Fruit fly (Drosophila melanogaster) whole organism, embryonic: ENCODE results near the gene Lamtor5.
A peak's percentile ranks its signal among the peaks of the same experiment; 100 is the strongest.

Experiments used
- Abd-B ChIP-seq: fragments of 200-800 bp; sonication (Bioruptor generic); optimal IDR thresholded peaks from 2 replicates; lab custom pipeline; 2018; ENCODE audit warnings: missing biosample characterization, mild to moderate bottlenecking, missing genetic modification characterization, moderate library complexity
- CG10147 ChIP-seq: fragments of 200-800 bp; sonication (Bioruptor generic); optimal IDR thresholded peaks from 2 replicates; lab custom pipeline; 2019; ENCODE audit warnings: missing biosample characterization, mild to moderate bottlenecking, missing genetic modification characterization, moderate library complexity
- CG10366 ChIP-seq: fragments of 200-800 bp; sonication (Bioruptor generic); IDR thresholded peaks from 2 replicates; pipeline ENCODE4 v1.3.6; 2022; ENCODE audit warnings: missing biosample characterization, missing genetic modification characterization
- CG1233 ChIP-seq: fragments of 200-800 bp; sonication (Bioruptor generic); optimal IDR thresholded peaks from 4 replicates; lab custom pipeline; 2018; ENCODE audit warnings: missing biosample characterization, mild to moderate bottlenecking, missing genetic modification characterization
- CG13775 ChIP-seq: fragments of 200-800 bp; sonication (Bioruptor generic); optimal IDR thresholded peaks from 3 replicates; lab custom pipeline; 2017; ENCODE audit warnings: missing biosample characterization, mild to moderate bottlenecking, missing genetic modification characterization
- CG17612 ChIP-seq: fragments of 200-800 bp; sonication (Bioruptor generic); IDR thresholded peaks from 2 replicates; pipeline ENCODE4 v1.3.6; 2022; ENCODE audit warnings: missing biosample characterization, missing genetic modification characterization
- CG17802 ChIP-seq: fragments of 200-800 bp; sonication (Bioruptor generic); optimal IDR thresholded peaks from 2 replicates; lab custom pipeline; 2018; ENCODE audit warnings: missing biosample characterization, mild to moderate bottlenecking, missing genetic modification characterization, moderate library complexity
- CG1832 ChIP-seq: fragments of 200-800 bp; sonication (Bioruptor generic); optimal IDR thresholded peaks from 2 replicates; lab custom pipeline; 2017; ENCODE audit warnings: missing biosample characterization, mild to moderate bottlenecking, missing genetic modification characterization, inconsistent platforms
- CG3163 ChIP-seq: fragments of 200-800 bp; sonication (Bioruptor generic); optimal IDR thresholded peaks from 3 replicates; lab custom pipeline; 2016; ENCODE audit warnings: missing biosample characterization, missing genetic modification characterization
- CG34224 ChIP-seq: fragments of 200-800 bp; sonication (Bioruptor generic); IDR thresholded peaks from 3 replicates; pipeline ENCODE4 v1.3.6; 2022; ENCODE audit warnings: missing biosample characterization, missing genetic modification characterization; ENCODE audit not compliant: partially characterized antibody
- CG6813 ChIP-seq: fragments of 200-800 bp; sonication (Bioruptor generic); optimal IDR thresholded peaks from 2 replicates; lab custom pipeline; 2017; ENCODE audit warnings: missing biosample characterization, missing genetic modification characterization, mild to moderate bottlenecking, moderate library complexity, missing genetic modification reagents
- CG7745 ChIP-seq: fragments of 200-800 bp; sonication (Bioruptor generic); optimal IDR thresholded peaks from 2 replicates; lab custom pipeline; 2018; ENCODE audit warnings: missing biosample characterization, mild to moderate bottlenecking, missing genetic modification characterization, moderate library complexity
- CG9215 ChIP-seq: fragments of 200-800 bp; sonication (Bioruptor generic); IDR thresholded peaks from 2 replicates; pipeline ENCODE4 v1.3.6; 2022; ENCODE audit warnings: missing biosample characterization, missing genetic modification characterization
- CG9437 ChIP-seq: fragments of 200-800 bp; sonication (Bioruptor generic); optimal IDR thresholded peaks from 2 replicates; lab custom pipeline; 2018; ENCODE audit warnings: missing biosample characterization, mild to moderate bottlenecking, missing genetic modification characterization
- D19B ChIP-seq: fragments of 200-800 bp; sonication (Bioruptor generic); optimal IDR thresholded peaks from 2 replicates; lab custom pipeline; 2017; ENCODE audit warnings: missing biosample characterization, mild to moderate bottlenecking, missing genetic modification characterization
- Dip2 ChIP-seq: fragments of 200-800 bp; sonication (Bioruptor generic); IDR thresholded peaks from 2 replicates; pipeline ENCODE4 v1.3.6; 2022; ENCODE audit warnings: missing biosample characterization, missing genetic modification characterization
- H2.0 ChIP-seq: fragments of 200-800 bp; sonication (Bioruptor generic); IDR thresholded peaks from 2 replicates; pipeline ENCODE4 v1.3.6; 2022; ENCODE audit warnings: missing biosample characterization, missing genetic modification characterization
- HHEX ChIP-seq: fragments of 200-800 bp; sonication (Bioruptor generic); optimal IDR thresholded peaks from 3 replicates; lab custom pipeline; 2017; ENCODE audit warnings: missing biosample characterization, mild to moderate bottlenecking, missing genetic modification characterization, missing genetic modification reagents
- Hr3 ChIP-seq: fragments of 200-800 bp; sonication (Bioruptor generic); optimal IDR thresholded peaks from 3 replicates; lab custom pipeline; 2016; ENCODE audit warnings: missing biosample characterization, missing genetic modification characterization
- Lhr ChIP-seq: fragments of 200-800 bp; sonication (Bioruptor generic); optimal IDR thresholded peaks from 3 replicates; lab custom pipeline; 2017; ENCODE audit warnings: mild to moderate bottlenecking, missing biosample characterization, missing genetic modification reagents, missing genetic modification characterization
- Scr ChIP-seq: fragments of 200-800 bp; sonication (Bioruptor generic); IDR thresholded peaks from 2 replicates; pipeline ENCODE4 v1.3.6; 2022; ENCODE audit warnings: missing biosample characterization, missing genetic modification characterization; ENCODE audit not compliant: partially characterized antibody
- Sin3A ChIP-seq: fragments of >200 bp; optimal IDR thresholded peaks from 2 replicates; lab custom pipeline; 2018
- Sox100B ChIP-seq: fragments of 200-800 bp; sonication (Bioruptor generic); optimal IDR thresholded peaks from 3 replicates; lab custom pipeline; 2018; ENCODE audit warnings: missing biosample characterization, mild to moderate bottlenecking, missing genetic modification characterization
- Sry-δ ChIP-seq: fragments of 200-800 bp; sonication (Bioruptor generic); optimal IDR thresholded peaks from 2 replicates; lab custom pipeline; 2016; ENCODE audit warnings: missing biosample characterization, missing genetic modification characterization
- Xbp1 ChIP-seq: fragments of 200-800 bp; sonication (Bioruptor generic); optimal IDR thresholded peaks from 3 replicates; lab custom pipeline; 2016; ENCODE audit warnings: missing biosample characterization, mild to moderate bottlenecking, missing genetic modification characterization
- al ChIP-seq: fragments of 200-800 bp; sonication (Bioruptor generic); IDR thresholded peaks from 2 replicates; pipeline ENCODE4 v1.3.6; 2022; ENCODE audit warnings: missing biosample characterization, missing genetic modification characterization
- ap ChIP-seq: fragments of 200-800 bp; sonication (Bioruptor generic); IDR thresholded peaks from 2 replicates; pipeline ENCODE4 v1.3.6; 2022; ENCODE audit warnings: missing biosample characterization, missing genetic modification characterization
- ara ChIP-seq: fragments of 200-800 bp; sonication (Bioruptor generic); IDR thresholded peaks from 2 replicates; pipeline ENCODE4 v1.3.6; 2022; ENCODE audit warnings: missing biosample characterization, missing genetic modification characterization
- ato ChIP-seq: fragments of 200-800 bp; sonication (Bioruptor generic); IDR thresholded peaks from 2 replicates; pipeline ENCODE4 v1.3.6; 2022; ENCODE audit warnings: missing biosample characterization, missing genetic modification characterization; ENCODE audit not compliant: partially characterized antibody
- bcd ChIP-seq: fragments of 200-800 bp; sonication (Bioruptor generic); optimal IDR thresholded peaks from 2 replicates; lab custom pipeline; 2017; ENCODE audit warnings: missing biosample characterization, mild to moderate bottlenecking, missing genetic modification characterization
- cato ChIP-seq: fragments of 200-800 bp; sonication (Bioruptor generic); optimal IDR thresholded peaks from 2 replicates; lab custom pipeline; 2016; ENCODE audit warnings: missing biosample characterization, missing genetic modification characterization, borderline replicate concordance
- cg ChIP-seq: fragments of 200-800 bp; sonication (Bioruptor generic); optimal IDR thresholded peaks from 3 replicates; lab custom pipeline; 2019; ENCODE audit warnings: missing biosample characterization, mild to moderate bottlenecking, missing genetic modification characterization, moderate library complexity
- chm ChIP-seq: fragments of 200-800 bp; sonication (Bioruptor generic); IDR thresholded peaks from 2 replicates; pipeline ENCODE4 v1.3.6; 2022; ENCODE audit warnings: missing biosample characterization, missing genetic modification characterization
- ci ChIP-seq: fragments of 200-800 bp; sonication (Bioruptor generic); IDR thresholded peaks from 3 replicates; pipeline ENCODE4 v1.3.6; 2022; ENCODE audit warnings: missing biosample characterization, missing genetic modification characterization
- dati ChIP-seq: fragments of 200-800 bp; sonication (Bioruptor generic); IDR thresholded peaks from 2 replicates; pipeline ENCODE4 v1.3.6; 2022; ENCODE audit warnings: missing biosample characterization, missing genetic modification characterization
- disco-r ChIP-seq: fragments of 200-800 bp; sonication (Bioruptor generic); optimal IDR thresholded peaks from 2 replicates; lab custom pipeline; 2016; ENCODE audit warnings: missing biosample characterization, missing genetic modification characterization
- dmrt11E ChIP-seq: fragments of 200-800 bp; sonication (Bioruptor generic); optimal IDR thresholded peaks from 3 replicates; lab custom pipeline; 2018; ENCODE audit warnings: missing biosample characterization, mild to moderate bottlenecking, missing genetic modification characterization, moderate library complexity
- dpn ChIP-seq, 2 experiments: fragments of 200-800 bp; sonication (Bioruptor generic); optimal IDR thresholded peaks; 3 replicates each; lab custom pipeline; 2016; ENCODE audit warnings: missing biosample characterization in 2 of 2, missing genetic modification characterization in 2 of 2
- dysf ChIP-seq: fragments of 200-800 bp; sonication (Bioruptor generic); IDR thresholded peaks from 3 replicates; pipeline ENCODE4 v1.3.6; 2022; ENCODE audit warnings: missing biosample characterization, missing genetic modification characterization
- fd64A ChIP-seq: fragments of 200-800 bp; sonication (Bioruptor generic); optimal IDR thresholded peaks from 3 replicates; lab custom pipeline; 2018; ENCODE audit warnings: missing biosample characterization, mild to moderate bottlenecking, missing genetic modification characterization
- ken ChIP-seq: fragments of 200-800 bp; sonication (Bioruptor generic); IDR thresholded peaks from 3 replicates; pipeline ENCODE4 v1.3.6; 2022; ENCODE audit warnings: missing biosample characterization, missing genetic modification characterization
- lmd ChIP-seq: fragments of 200-800 bp; sonication (Bioruptor generic); IDR thresholded peaks from 2 replicates; pipeline ENCODE4 v1.3.6; 2022; ENCODE audit warnings: missing biosample characterization, missing genetic modification characterization
- luna ChIP-seq: fragments of 200-800 bp; sonication (Bioruptor generic); optimal IDR thresholded peaks from 2 replicates; lab custom pipeline; 2016; ENCODE audit warnings: missing biosample characterization, missing genetic modification characterization
- pros ChIP-seq: fragments of 200-800 bp; sonication (Bioruptor generic); optimal IDR thresholded peaks from 3 replicates; lab custom pipeline; 2019; ENCODE audit warnings: missing biosample characterization, mild to moderate bottlenecking, missing genetic modification characterization, moderate library complexity
- slbo ChIP-seq: fragments of 200-800 bp; sonication (Bioruptor generic); IDR thresholded peaks from 2 replicates; pipeline ENCODE4 v1.3.6; 2022; ENCODE audit warnings: missing biosample characterization, missing genetic modification characterization
- tap ChIP-seq: fragments of 200-800 bp; optimal IDR thresholded peaks from 3 replicates; lab custom pipeline; 2019; ENCODE audit warnings: missing biosample characterization, mild to moderate bottlenecking, missing genetic modification characterization, moderate library complexity
- tio ChIP-seq: fragments of 200-800 bp; sonication (Bioruptor generic); optimal IDR thresholded peaks from 2 replicates; lab custom pipeline; 2017; ENCODE audit warnings: missing biosample characterization, missing genetic modification characterization, inconsistent platforms
- toy ChIP-seq: fragments of 200-800 bp; sonication (Bioruptor generic); IDR thresholded peaks from 2 replicates; pipeline ENCODE4 v1.3.6; 2022; ENCODE audit warnings: missing biosample characterization, missing genetic modification characterization
- tup ChIP-seq: fragments of 200-800 bp; sonication (Bioruptor generic); optimal IDR thresholded peaks from 2 replicates; lab custom pipeline; 2016; ENCODE audit warnings: missing biosample characterization, mild to moderate bottlenecking, missing genetic modification characterization, moderate library complexity
- vfl ChIP-seq: fragments of 200-800 bp; sonication (Bioruptor generic); optimal IDR thresholded peaks from 2 replicates; lab custom pipeline; 2016; ENCODE audit warnings: missing biosample characterization, missing genetic modification characterization
- zfh1 ChIP-seq: fragments of 200-800 bp; sonication (Bioruptor generic); IDR thresholded peaks from 3 replicates; pipeline ENCODE4 v1.3.6; 2022; ENCODE audit warnings: missing biosample characterization, missing genetic modification characterization

The Lamtor5 gene

DNA sequence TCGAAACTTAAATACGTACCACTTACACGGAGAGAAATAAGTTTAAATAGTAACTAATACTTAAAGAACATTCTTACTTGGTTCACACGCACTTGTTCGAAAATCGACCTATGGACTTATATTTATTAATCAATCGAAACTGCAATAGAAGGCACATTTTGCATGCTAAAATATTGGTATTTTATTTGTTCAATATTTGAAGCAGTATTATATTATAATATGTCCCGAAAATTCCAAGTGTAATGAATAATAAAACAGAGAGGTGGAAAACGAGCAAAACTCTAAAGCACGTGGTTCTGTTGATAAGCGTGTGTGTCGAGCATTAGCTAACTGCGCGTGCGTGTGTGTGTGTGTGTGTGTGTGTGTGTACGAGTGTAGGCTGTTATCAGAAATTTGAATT, 8.9 kb downstream of the Lamtor5 start (continued):
- TF ChIP-seq Hr3 (GFP tag; lab: Kevin White, UChicago) (peak; percentile 70), CG7745 (tag; lab: Kevin White, UChicago) (no peak), CG10147 (GFP tag; lab: Kevin White, UChicago) (peak; percentile 89), H2.0 (GFP tag; lab: Robert Waterston, UW) (peak; percentile 74), ci (GFP tag; lab: Robert Waterston, UW) (peak; percentile 74; the same call in 2 of the 3 replicates), dpn (GFP tag; optimal IDR thresholded peaks at IDR 0.05; lab: Kevin White, UChicago) (peak; percentile 82 to 86), D19B (GFP tag; lab: Kevin White, UChicago) (peak; percentile 85), Lhr (no peak), CG1832 (GFP tag; lab: Kevin White, UChicago) (no peak), Sin3A (lab: Kevin White, UChicago) (no peak), dysf (GFP tag; lab: Robert Waterston, UW) (peak; percentile 87), CG3163 (GFP tag; lab: Kevin White, UChicago) (peak; percentile 29), pros (no peak), Sox100B (GFP tag; lab: Kevin White, UChicago) (peak; percentile 81), dati (GFP tag; lab: Robert Waterston, UW) (no peak), Dip2 (GFP tag; lab: Robert Waterston, UW) (no peak; the same call in 1 of the 2 replicates), CG13775 (GFP tag; lab: Kevin White, UChicago) (peak; percentile 87), zfh1 (GFP tag; lab: Robert Waterston, UW) (peak; percentile 54; the same call in 1 of the 3 replicates), CG17802 (tag; lab: Kevin White, UChicago) (peak; percentile 37), toy (0 out of 2 replicates have a peak, but pooled peaks have one; percentile 42), Scr (GFP tag; lab: Robert Waterston, UW) (no peak), CG1233 (peak; percentile 86), ap (GFP tag; lab: Robert Waterston, UW) (no peak), CG6813 (GFP tag; lab: Kevin White, UChicago) (peak; percentile 89), cato (GFP tag; lab: Kevin White, UChicago) (peak; percentile 34), dmrt11E (tag; lab: Kevin White, UChicago) (peak; percentile 59), HHEX (GFP tag; lab: Kevin White, UChicago) (peak; percentile 90), CG10366 (GFP tag; lab: Robert Waterston, UW) (peak; percentile 76), Xbp1 (GFP tag; lab: Kevin White, UChicago) (peak; percentile 83), CG9437 (peak; percentile 76), slbo (GFP tag; lab: Robert Waterston, UW) (peak; percentile 90), chm (GFP tag; lab: Robert Waterston, UW) (no peak), Sry-δ (GFP tag; lab: Kevin White, UChicago) (peak; percentile 30), ken (peak; percentile 54; the same call in 1 of the 3 replicates), tap (peak; percentile 80), ara (GFP tag; lab: Robert Waterston, UW) (peak; percentile 56; the same call in 1 of the 2 replicates), vfl (peak; percentile 77), fd64A (GFP tag; lab: Kevin White, UChicago) (peak; percentile 56), ato (GFP tag; lab: Robert Waterston, UW) (no peak), CG17612 (no peak), cg (peak; percentile 65), tup (peak; percentile 70), luna (no peak), Abd-B (GFP tag; lab: Kevin White, UChicago) (peak; percentile 84), al (peak; percentile 72), CG9215 (peak; percentile 75), CG34224 (GFP tag; lab: Robert Waterston, UW) (no peak), tio (peak; percentile 81), lmd (peak; percentile 86), disco-r (GFP tag; lab: Kevin White, UChicago) (peak; percentile 63), bcd (peak; percentile 86)
